Fruit fly (Drosophila melanogaster) whole organism, larva: ENCODE results near the gene CG8837.

Experiments used
- noc ChIP-seq: fragments of 200-800 bp; sonication (Bioruptor generic); optimal IDR thresholded peaks from 3 replicates; lab custom pipeline; 2019; ENCODE audit warnings: missing biosample characterization, mild to moderate bottlenecking, missing genetic modification characterization, moderate library complexity

Gene CG8837

DNA sequence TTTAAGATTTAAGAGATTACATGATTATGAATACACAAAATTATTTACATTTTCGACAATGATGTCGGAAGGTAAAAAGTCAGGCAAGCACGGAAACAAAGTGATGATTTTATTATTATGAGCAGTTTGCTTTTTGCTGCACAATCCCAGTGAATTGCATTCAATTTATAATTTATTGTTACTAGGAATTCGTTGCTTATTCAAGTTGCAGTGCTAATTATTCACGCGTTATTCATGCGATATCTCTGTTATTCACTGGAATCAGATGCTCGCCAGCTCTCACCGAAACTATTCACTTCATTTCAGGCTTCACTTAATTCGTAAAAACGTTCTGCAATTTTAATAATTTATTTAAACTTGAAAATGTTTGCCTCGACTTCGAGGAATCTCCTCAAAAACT, 33.7 kb downstream of the CG8837 start:
- TF ChIP-seq noc (tag; lab: Kevin White, UChicago), result no peak

DNA sequence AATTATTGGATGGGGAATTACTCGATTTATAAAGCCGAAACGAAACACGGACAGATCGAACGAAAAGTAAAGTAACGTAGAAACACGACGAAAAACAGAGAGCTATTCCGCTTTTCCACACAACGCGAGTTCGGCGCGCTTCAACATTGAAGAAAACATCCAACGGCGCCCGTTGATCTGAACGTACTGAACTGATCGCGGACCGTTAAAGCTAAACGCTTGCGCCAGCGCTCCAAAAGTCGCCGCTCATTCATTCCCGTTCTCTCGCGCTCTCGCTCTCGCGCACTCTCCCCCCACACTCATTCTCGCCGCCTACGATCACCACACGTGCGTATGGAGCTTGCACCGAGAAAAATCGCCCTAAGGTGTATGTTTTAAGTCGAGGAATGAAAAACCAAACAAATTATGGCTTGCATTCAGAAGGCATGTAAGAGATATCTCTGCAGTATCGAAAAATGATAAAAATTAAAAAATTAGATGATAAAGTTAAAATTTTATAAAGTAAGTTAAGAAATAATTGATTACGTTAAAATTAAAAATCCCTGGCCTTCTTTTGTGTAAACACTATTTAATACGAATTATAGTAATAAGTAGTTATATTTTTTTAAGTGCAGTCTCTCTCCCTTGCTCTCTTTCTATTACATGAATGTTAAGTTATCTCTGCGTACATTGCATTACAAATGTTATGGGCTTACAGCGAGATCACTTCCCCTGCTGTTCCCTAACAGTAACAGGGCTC, 34.8 kb downstream of the CG8837 start, which contains the start of gene E23:
Gene E23 (minus strand): TSS at position 188 of the 739 bp plus-strand sequence.
- peak; percentile 97 for TF ChIP-seq noc (tag; lab: Kevin White, UChicago)

DNA sequence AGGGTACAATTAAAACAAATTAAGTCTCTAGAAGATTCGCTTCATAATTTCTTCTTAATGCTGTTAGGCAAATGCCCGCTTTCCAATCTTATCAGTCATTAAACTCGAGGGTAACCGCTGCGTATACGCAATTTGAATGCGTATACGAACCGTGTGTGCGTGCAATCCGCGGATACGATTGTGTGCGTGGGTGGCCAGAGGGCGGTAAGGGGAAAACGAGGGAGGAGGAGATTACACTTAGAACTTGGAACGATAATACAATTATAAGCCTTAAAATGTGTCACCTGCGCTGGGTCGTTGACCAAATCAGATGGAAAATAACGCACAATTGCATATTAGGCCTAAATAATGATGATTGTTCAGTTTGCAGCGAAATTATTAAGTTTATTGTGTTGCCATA, 35.7 kb downstream of the CG8837 start:
- no peak for TF ChIP-seq noc (tag; lab: Kevin White, UChicago)

DNA sequence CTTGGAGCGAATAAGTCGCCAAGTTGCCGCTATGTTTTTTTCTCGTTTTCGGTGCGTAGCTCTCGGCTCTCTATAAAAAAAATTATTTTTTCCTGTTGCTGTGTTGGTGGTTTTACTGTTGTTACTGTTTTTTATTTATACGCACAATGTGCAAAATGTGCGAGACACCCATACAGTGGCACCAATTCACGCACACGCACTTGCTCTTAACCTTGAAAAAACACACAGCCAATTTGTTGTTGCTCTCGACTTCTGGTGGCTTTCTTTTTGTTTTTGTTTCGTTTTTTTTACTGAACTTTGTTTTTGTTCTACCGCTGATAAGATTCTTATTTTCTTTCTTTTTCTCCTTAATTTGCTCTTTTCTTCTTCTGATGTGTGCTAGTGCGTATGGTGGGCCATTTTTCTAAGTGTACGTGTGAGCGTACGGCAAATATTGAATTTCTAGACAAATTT, 36.2 kb downstream of the CG8837 start:
- peak; percentile 77 for TF ChIP-seq noc (tag; lab: Kevin White, UChicago)

DNA sequence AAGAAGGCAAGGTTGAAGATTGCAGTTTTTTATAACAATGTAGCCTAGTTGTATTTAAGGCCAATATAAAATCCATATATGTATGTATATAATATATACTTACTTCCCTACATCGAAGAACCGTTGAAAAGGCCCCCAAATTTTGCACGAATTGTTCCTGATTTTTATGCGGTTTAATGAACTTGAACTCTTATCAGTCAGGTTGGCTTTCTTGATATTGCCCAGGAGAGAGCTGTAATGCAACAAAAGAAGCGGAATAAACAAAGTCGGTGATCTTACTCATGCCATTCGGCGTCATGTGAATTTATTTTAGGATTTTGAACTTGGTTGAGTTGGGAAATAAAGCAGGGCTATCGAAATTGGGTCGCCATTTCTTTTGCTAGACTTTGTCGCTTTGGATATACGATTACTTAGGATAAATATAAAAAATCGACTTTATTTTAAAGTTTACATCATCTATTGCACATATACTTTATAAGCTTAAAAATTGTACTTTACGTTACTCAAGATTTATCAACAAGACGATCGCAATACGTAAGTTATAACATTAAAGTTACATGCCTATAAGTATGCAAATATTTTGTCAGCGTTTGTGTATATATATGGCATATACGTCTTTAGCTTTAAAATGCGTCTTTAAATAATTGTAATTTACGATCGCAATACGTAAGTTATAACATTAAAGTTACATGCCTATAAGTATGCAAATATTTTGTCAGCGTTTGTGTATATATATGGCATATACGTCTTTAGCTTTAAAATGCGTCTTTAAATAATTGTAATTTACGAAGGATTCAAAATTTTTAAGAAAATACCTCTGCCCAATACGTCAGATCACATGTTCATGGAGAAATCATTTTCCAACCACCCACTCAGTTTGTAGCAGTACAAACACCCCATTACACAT, 37.0 kb downstream of the CG8837 start, which contains the start of gene CG8838:
Gene CG8838 (plus strand): TSS at position 857 of the 907 bp plus-strand sequence.
- peak; percentile 60 for TF ChIP-seq noc (tag; lab: Kevin White, UChicago)

DNA sequence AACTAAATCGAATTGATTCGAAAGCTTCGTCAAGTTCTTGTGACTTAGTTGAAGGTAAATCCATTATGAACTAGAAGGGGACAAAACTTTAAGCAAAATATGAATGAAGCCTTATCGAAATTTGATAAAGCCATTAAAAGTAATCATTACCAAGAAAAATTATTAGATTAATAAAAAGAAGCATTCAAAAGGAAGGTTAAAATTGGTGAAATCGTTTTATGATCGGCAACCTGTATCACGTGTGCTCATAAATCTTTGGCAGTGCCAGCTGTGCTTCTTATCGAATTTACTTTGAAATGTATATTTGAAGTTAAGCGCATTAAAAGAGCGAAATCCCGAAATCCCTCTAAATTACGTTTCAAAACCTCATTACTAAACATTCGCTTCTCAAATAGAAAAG, 41.8 kb downstream of the CG8837 start:
- TF ChIP-seq noc (tag; lab: Kevin White, UChicago), result no peak

DNA sequence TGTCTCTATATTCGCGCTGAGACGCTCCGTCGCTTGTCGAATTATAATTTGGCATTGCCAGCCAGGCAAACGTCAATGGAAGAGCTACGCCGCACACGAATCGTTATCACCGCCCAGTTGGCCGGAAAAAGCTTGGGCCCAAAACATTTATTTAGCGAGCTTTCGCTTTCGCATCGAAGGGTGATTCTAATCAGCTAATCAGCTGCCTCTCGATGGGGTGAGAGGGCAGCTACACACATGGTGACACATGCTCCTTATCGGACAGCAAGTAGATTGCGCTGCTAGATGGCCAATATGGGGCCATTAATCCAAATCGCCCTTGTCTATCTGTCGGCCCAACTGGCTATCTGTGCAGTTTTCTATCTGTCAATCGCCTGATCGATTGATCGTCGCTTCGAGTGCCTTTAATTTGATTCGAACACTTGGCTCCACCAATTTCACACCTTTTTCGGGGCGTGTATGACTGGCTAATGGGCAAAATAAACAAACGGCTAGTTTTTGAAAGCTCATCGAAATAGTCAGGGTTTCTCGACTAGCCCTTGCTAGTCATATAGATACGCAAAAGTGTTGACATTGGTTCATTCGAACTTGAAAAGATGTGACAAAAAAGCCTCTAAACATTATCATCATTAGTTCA, 46.1 kb downstream of the CG8837 start:
- TF ChIP-seq noc (tag; lab: Kevin White, UChicago), result peak; percentile 84

DNA sequence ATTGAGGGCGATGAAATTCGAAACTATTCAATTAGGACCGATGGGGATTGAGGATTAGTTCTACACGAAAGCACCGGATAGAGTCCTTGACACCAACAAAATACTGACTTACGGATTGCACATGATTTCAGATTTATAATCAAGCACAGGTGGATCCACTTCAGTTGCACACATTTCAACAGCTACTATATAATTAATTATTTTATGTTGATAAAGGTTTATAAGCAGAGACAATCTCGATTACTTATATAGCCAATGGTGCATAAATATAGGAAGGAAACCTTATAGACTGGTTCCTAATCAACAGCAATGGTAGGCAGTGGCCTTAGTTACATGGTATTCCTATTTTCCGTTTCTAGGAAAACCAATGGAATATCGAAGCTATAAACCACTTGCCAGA, 48.4 kb downstream of the CG8837 start:
- no peak for TF ChIP-seq noc (tag; lab: Kevin White, UChicago)

DNA sequence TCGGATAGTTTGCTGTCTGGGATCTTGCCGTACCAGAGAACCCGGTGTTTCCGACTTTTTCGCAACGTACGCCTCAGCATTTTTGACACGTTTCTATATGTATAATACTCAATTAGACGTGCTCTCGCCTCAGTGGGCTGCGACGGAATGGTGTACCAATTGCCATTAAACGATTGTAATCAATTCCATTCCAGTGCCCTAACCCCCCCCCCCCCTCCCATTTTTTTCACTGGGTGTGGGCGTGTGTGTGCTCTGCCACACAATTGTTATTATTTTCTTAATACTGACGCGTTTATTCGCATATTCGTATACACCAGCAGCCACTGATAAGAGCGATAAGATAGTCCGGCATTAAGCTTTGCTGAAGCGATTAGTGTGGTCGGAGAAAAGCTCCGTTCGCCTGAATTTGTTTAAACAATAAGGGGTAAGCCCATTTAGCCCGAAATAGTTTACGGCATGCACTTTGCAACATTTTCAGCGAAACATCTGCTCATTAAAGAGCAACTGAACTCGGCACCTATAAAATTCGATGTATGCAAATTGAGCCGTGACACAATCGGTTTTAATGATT, 49.1 kb downstream of the CG8837 start:
- peak; percentile 66 for TF ChIP-seq noc (tag; lab: Kevin White, UChicago)

DNA sequence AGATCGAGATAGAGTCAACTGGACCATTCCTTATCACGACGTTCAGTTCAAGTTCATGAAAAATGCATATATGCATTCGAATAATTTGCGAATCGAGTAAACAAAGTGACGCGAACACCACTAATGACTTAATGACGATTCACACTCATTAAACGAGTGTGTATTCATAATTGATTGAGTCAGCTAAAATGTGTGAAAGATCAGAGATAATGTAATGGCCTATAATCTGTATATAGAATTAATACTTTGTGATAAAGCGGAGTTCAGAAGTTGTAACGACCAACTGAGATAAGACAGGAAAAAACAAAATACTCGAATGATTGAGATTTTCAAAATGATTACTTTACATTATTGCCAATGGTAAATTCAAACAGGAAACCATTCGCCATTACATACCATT, 49.8 kb downstream of the CG8837 start:
- TF ChIP-seq noc (tag; lab: Kevin White, UChicago), result no peak

DNA sequence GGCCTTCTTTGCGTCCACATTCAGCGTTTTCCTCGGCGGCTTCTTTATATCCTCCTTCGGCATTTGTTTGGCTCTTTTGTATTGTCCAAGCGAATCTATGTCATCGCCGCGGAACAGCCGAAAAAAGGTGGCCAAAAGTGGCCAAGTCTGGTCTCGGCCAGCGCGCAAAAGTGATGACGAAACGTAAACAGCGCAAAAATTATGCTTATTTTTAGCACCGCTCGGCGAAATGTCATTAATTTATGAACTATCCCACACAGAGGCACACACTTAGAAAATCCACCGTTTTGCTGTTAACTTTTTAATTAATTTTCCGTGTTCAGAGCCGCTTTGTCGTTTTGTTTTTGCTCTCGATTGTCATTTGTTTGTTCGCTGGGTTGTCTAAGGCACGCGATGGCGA, 50.9 kb downstream of the CG8837 start:
- TF ChIP-seq noc (tag; lab: Kevin White, UChicago), result no peak

DNA sequence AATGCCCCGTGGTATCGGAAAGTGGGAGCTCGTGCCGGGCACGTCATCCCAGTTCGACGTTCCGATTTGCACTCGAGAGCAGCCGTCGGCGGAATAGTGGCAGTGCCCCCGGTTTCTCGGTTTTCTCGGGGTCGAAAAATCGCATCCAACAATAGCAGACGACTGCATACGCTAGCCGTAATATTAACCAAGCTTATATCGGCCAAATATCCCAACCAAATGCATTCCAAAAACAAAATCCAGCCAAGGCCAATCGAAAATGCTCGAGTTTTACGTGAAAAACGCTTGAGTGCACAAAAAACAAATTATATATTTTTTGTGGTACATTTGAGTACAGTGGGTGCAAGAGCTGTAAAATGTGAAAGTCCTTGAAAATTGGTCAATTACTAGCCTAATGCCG, 51.3 kb downstream of the CG8837 start:
- TF ChIP-seq noc (tag; lab: Kevin White, UChicago), result no peak

DNA sequence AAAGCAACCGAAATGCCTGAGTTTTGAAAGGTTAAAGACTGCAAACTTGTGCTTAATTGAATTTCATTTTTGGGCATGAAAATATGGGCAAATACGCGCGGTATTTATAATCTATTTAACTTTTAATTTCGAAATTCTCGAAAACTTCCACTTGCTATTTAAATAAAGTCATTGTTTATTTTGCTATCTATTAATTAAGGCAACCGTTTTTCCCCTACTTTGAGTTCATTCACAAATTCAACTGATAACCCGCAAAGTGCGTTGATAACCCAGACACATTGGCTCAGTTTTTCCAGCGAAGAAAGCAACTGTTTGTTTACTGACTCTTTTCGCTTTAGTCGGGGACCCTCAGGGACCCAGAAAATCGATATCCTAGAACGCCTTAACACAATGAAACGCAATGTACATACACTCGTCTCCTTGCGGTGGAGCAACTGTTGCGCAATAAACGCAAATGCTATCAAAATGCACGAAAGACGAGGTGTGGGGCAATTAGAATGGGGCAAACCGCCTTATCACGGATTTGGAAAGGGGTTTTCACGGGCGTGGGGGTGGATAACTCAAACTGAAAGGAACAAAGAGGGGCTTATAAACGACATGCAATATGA, 51.8 kb downstream of the CG8837 start:
- no peak for TF ChIP-seq noc (tag; lab: Kevin White, UChicago)

DNA sequence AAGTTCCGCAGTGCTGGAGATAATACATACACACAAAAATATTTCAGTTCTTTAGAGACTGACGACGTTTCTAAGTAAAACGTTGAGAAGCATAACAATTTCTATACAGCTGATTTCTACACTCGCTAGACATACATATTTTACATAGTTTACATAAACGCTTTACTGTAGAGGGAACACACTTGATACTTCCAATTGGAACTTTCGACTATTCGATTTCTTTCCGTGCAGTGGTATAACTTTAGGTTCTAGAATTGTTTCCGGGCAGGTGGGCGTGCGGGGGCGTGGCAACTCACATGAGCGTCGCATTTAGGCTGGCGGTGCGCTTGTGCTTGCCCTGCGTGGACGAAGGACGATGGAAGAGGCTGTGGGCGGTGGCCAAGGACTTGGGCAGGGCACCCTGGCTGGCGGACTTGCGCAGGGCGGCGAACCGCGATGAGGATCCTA, 52.5 kb downstream of the CG8837 start:
- TF ChIP-seq noc (tag; lab: Kevin White, UChicago), result no peak
